Fruit fly (Drosophila melanogaster): ENCODE results near the gene csw.

csw gene

DNA sequence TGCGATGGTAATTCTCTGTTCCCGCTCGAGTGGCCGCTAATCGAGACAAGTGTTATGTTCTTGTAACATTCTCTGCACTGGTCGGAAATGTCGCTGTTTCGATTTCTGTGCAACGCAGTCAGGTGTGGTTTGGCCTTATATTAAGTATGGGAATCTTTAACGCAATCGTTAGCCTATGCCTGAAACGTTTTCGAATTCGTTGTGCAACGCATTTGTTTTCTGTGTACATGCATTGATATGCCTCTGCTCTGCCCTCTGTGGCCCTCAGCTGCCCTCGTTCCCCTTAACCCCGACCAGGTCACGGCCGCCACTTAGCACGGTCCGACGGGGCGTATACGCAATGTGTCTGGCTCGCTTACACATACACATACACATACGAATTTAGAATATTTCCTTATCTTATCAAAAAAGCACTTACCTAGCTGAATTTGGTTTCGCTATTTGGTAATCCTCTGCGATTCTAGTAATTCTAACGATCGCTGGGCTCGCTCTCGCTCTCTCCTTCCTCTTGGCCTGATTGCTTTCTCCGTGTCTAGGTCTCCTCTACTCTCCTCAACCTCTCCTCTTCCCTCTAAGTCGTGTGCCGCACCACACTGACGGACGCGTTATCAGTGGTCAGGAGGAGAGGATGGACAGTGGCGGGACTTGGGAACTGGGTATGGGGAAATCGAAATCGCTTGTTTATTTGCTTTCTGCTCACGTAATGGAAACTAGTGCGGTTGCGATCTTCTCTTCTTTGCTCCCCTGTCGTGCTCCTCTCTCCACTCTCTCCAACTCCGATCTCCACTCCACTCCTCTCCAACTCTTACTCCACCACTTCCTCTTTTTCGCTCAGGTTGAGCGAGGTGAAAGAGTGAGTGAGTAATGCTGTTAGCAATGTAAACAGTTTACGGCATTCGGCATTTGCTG lies 45.0 kb upstream of the csw start (continued):
- TF ChIP-seq CG12769 (tag; optimal IDR thresholded peaks at IDR 0.05) (peak; percentile 22), Trl (optimal IDR thresholded peaks at IDR 0.05) (peak; percentile 50), Trl (GFP tag; optimal IDR thresholded peaks at IDR 0.05) (no peak), sens (GFP tag) (peak; percentile 71), Ets65A (GFP tag) (peak; percentile 76), sqz (GFP tag; optimal IDR thresholded peaks at IDR 0.05) (no peak), ftz-f1 (GFP tag; optimal IDR thresholded peaks at IDR 0.05) (peak; percentile 72), bowl (GFP tag; IDR thresholded peaks at IDR 0.05) (no peak), exex (tag; optimal IDR thresholded peaks at IDR 0.05) (peak; percentile 80), CG34376 (GFP tag; optimal IDR thresholded peaks at IDR 0.05) (peak; percentile 11), Med (GFP tag) (peak; percentile 30), Vsx1 (GFP tag; optimal IDR thresholded peaks at IDR 0.05) (no peak), cwo (GFP tag; optimal IDR thresholded peaks at IDR 0.05) (peak; percentile 37), cg (GFP tag; optimal IDR thresholded peaks at IDR 0.05) (peak; percentile 32), z (GFP tag; IDR thresholded peaks at IDR 0.05) (peak; percentile 92), CG10147 (GFP tag; optimal IDR thresholded peaks at IDR 0.05) (no peak), Pdp1 (GFP tag; optimal IDR thresholded peaks at IDR 0.05) (peak in 1 of 2 experiments; percentile 67), crol (GFP tag; IDR thresholded peaks at IDR 0.05) (peak; percentile 85), sens-2 (GFP tag; IDR thresholded peaks at IDR 0.05) (0 out of 2 replicates have a peak, but pooled peaks have one; percentile 12), Xrp1 (GFP tag; IDR thresholded peaks at IDR 0.05) (no peak), HHEX (GFP tag; optimal IDR thresholded peaks at IDR 0.05) (peak; percentile 2)

DNA sequence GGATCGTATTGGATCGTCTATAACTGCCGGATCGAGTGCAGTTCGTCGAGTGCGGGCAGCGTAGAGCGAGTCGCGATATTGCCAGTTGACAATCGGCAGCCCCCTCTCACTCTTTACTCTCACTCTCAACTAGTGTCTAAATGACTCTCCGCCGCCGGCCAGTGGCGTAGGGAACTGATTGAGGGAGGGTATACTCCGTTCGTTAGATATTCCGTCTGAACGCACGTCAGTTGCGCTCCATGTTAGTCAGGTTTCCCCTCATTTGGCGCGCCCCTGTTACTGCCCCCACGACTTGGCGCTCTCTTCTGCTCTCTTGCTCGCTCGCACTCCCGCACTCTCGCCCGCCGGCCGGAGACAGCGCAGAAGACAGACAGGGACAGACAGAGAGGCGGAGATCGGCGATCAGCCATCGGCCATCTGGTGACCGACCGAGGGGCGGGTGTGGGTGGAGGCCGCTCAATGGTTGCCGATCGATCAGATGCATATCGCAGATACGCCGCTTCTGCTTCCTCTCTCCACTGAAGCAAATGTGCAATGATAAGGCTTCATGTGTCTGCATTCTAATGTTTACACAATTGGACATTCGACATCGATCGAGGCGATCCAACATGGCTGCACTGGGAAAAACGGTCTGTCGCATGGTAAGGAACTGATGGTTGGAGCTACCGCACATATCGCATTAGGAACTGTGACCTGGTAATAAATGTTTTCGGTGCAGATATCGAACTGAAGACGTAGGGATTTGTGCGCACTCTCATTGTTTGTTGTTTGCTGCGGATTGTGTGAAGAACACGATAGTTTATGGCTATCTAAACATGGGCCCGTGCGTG lies 43.7 kb upstream of the csw start, which contains the start of gene moody:
Gene moody, minus strand, starts transcription at position 51 of the 830 bp plus-strand sequence.
- TF ChIP-seq Atf6 (GFP tag; IDR thresholded peaks at IDR 0.05) (peak; percentile 98), Xbp1 (GFP tag; optimal IDR thresholded peaks at IDR 0.05) (peak; percentile 98), CG2129 (GFP tag; IDR thresholded peaks at IDR 0.05; ENCODE audit: partially characterized antibody) (no peak), Bgb (GFP tag; IDR thresholded peaks at IDR 0.05; ENCODE audit: partially characterized antibody) (peak; percentile 28; the same call in 1 of the 2 replicates), twi (tag; optimal IDR thresholded peaks at IDR 0.05) (peak; percentile 88), repo (GFP tag; optimal IDR thresholded peaks at IDR 0.05) (peak; percentile 96), Spps (tag; optimal IDR thresholded peaks at IDR 0.05) (peak; percentile 60), sna (GFP tag; IDR thresholded peaks at IDR 0.05; ENCODE audit: partially characterized antibody) (0 out of 2 replicates have a peak, but pooled peaks have one; percentile 17), emc (GFP tag; optimal IDR thresholded peaks at IDR 0.05) (peak; percentile 92), Myb (GFP tag; optimal IDR thresholded peaks at IDR 0.05) (peak; percentile 91), psq (GFP tag; optimal IDR thresholded peaks at IDR 0.05) (peak; percentile 89), CG6175 (GFP tag; IDR thresholded peaks at IDR 0.05) (peak; percentile 98), nom (GFP tag; optimal IDR thresholded peaks at IDR 0.05) (peak; percentile 94), bowl (GFP tag; IDR thresholded peaks at IDR 0.05) (peak; percentile 97), hb (GFP tag; IDR thresholded peaks at IDR 0.05; ENCODE audit: partially characterized antibody) (no peak), Six4 (GFP tag; optimal IDR thresholded peaks at IDR 0.05) (peak; percentile 95), CG13894 (tag; optimal IDR thresholded peaks at IDR 0.05) (peak; percentile 97), seq (GFP tag; IDR thresholded peaks at IDR 0.05) (peak; percentile 96), Oaz (GFP tag; IDR thresholded peaks at IDR 0.05) (peak; percentile 95), CG43689 (GFP tag; IDR thresholded peaks at IDR 0.05) (peak; percentile 97), CG17829 (tag; optimal IDR thresholded peaks at IDR 0.05) (peak; percentile 95), MESR4 (GFP tag; optimal IDR thresholded peaks at IDR 0.05) (peak; percentile 66), CG10431 (GFP tag; optimal IDR thresholded peaks at IDR 0.05) (peak; percentile 92), CG8359 (GFP tag; optimal IDR thresholded peaks at IDR 0.05; ENCODE audit: borderline replicate concordance) (peak; percentile 73), CG32532 (GFP tag; IDR thresholded peaks at IDR 0.05) (peak; percentile 99), ci (GFP tag; IDR thresholded peaks at IDR 0.05) (peak; percentile 99), Fer2 (tag; optimal IDR thresholded peaks at IDR 0.05) (peak; percentile 96)

All from whole organism, embryonic.